Fruit fly (Drosophila melanogaster): ENCODE results near the gene Clp.

The Clp gene

DNA sequence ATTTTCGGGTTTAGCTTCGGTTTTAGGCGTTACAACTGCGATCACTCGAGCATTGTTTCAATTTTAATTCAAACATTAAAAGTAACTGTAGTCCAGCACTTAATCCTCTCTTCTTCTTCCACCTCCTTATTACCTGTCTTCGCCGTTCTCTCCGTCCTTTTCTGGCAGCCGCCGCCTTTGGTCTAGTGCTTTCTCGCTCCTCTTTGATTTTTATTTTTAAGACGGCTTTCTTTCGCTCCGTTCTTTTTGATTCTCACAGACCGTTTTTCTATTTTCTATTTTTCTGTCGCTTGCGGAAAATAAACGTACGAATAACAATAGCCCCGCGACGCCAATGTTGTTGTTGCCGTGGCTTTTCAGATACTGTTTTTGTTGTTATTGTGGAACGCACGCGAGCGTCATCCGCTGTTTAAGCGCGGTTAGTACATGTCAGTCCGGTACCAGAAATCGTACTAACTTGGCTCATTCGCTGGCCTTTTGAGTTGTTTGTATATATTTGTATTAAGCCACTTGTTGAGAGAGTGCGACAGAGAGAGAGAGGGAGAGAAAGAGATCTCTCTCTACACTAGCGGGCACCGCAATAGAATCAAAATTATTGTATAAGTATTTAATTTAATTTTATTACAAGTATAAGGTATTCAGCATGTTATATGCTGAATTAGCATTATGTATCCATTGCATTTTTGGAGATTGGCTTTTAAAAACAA, 48.3 kb downstream of the Clp start, which contains the start of gene aru (continued):
- no peak for TF ChIP-seq zfh2 (GFP tag; optimal IDR thresholded peaks at IDR 0.05)
- no peak for TF ChIP-seq Mes4 (GFP tag; optimal IDR thresholded peaks at IDR 0.05)
- TF ChIP-seq CG4360 (GFP tag; IDR thresholded peaks at IDR 0.05), result peak; percentile 96
- TF ChIP-seq CG13894 (tag; optimal IDR thresholded peaks at IDR 0.05), result peak; percentile 38
- TF ChIP-seq CG10543 (GFP tag; optimal IDR thresholded peaks at IDR 0.05), result peak; percentile 48
- no peak for TF ChIP-seq BEAF-32 (GFP tag; optimal IDR thresholded peaks at IDR 0.05)
- TF ChIP-seq run (tag; optimal IDR thresholded peaks at IDR 0.05), result no peak
- TF ChIP-seq CG30403 (GFP tag; optimal IDR thresholded peaks at IDR 0.05), result no peak
- TF ChIP-seq inv (GFP tag; IDR thresholded peaks at IDR 0.05; ENCODE audit: partially characterized antibody), result no peak
- TF ChIP-seq psq (GFP tag; optimal IDR thresholded peaks at IDR 0.05), result peak; percentile 2
- peak; percentile 13; the same call in 1 of the 2 replicates for TF ChIP-seq ato (GFP tag; IDR thresholded peaks at IDR 0.05; ENCODE audit: partially characterized antibody)
- TF ChIP-seq Adf1 (GFP tag; IDR thresholded peaks at IDR 0.05), result no peak
- TF ChIP-seq CG17829 (tag; optimal IDR thresholded peaks at IDR 0.05), result peak; percentile 33
- no peak for TF ChIP-seq E2f1 (GFP tag; IDR thresholded peaks at IDR 0.05)
- TF ChIP-seq Hsf (GFP tag; optimal IDR thresholded peaks at IDR 0.05), result no peak
- TF ChIP-seq CG12659 (GFP tag; optimal IDR thresholded peaks at IDR 0.05), result peak; percentile 47
- no peak for TF ChIP-seq CG15011 (GFP tag; optimal IDR thresholded peaks at IDR 0.05)
- TF ChIP-seq CG3407 (GFP tag; optimal IDR thresholded peaks at IDR 0.05), result peak; percentile 25
- TF ChIP-seq CG12299 (tag; optimal IDR thresholded peaks at IDR 0.05), result no peak
- no peak for TF ChIP-seq zen2 (GFP tag; IDR thresholded peaks at IDR 0.05; ENCODE audit: partially characterized antibody)
- TF ChIP-seq z (GFP tag; IDR thresholded peaks at IDR 0.05), result peak; percentile 87
- TF ChIP-seq CG4424 (GFP tag; optimal IDR thresholded peaks at IDR 0.05), result no peak
- TF ChIP-seq disco-r (GFP tag; optimal IDR thresholded peaks at IDR 0.05), result no peak
- TF ChIP-seq repo (GFP tag; optimal IDR thresholded peaks at IDR 0.05), result peak; percentile 3
- TF ChIP-seq CG2129 (GFP tag; IDR thresholded peaks at IDR 0.05; ENCODE audit: partially characterized antibody), result no peak
- peak; percentile 20; the same call in 1 of the 2 replicates for TF ChIP-seq Drgx (GFP tag; IDR thresholded peaks at IDR 0.05)
- peak; percentile 37 for TF ChIP-seq CG34376 (GFP tag; optimal IDR thresholded peaks at IDR 0.05)
- peak; percentile 70; the same call in 1 of the 2 replicates for TF ChIP-seq vvl (GFP tag; IDR thresholded peaks at IDR 0.05)
- peak; percentile 21; the same call in 1 of the 3 replicates for TF ChIP-seq HLH4C (GFP tag; IDR thresholded peaks at IDR 0.05; ENCODE audit: partially characterized antibody)
- no peak for TF ChIP-seq CG17612 (GFP tag; IDR thresholded peaks at IDR 0.05)
- TF ChIP-seq Bdp1 (GFP tag; optimal IDR thresholded peaks at IDR 0.05), result no peak
- no peak for TF ChIP-seq Elba2 (GFP tag; optimal IDR thresholded peaks at IDR 0.05)
- TF ChIP-seq Atf6 (GFP tag; IDR thresholded peaks at IDR 0.05), result peak; percentile 75
- TF ChIP-seq CG33213 (GFP tag; optimal IDR thresholded peaks at IDR 0.05), result peak; percentile 17
- TF ChIP-seq CG34422 (GFP tag; IDR thresholded peaks at IDR 0.05), result peak; percentile 49; the same call in 1 of the 3 replicates
- 0 out of 3 replicates have a peak, but pooled peaks have one; percentile 16 for TF ChIP-seq otp (GFP tag; IDR thresholded peaks at IDR 0.05)
- TF ChIP-seq CG8478 (optimal IDR thresholded peaks at IDR 0.05), result no peak
- TF ChIP-seq gce (GFP tag; IDR thresholded peaks at IDR 0.05), result no peak
- TF ChIP-seq sc (optimal IDR thresholded peaks at IDR 0.05), result no peak
- no peak for TF ChIP-seq sc (GFP tag; optimal IDR thresholded peaks at IDR 0.05)
- peak; percentile 29 for TF ChIP-seq CG7556 (GFP tag; optimal IDR thresholded peaks at IDR 0.05)
- TF ChIP-seq Xbp1 (GFP tag; optimal IDR thresholded peaks at IDR 0.05), result peak; percentile 12
- TF ChIP-seq jumu (GFP tag; optimal IDR thresholded peaks at IDR 0.05), result no peak
- TF ChIP-seq HLH54F (GFP tag; optimal IDR thresholded peaks at IDR 0.05), result no peak
- TF ChIP-seq CG2120 (GFP tag; optimal IDR thresholded peaks at IDR 0.05), result no peak
- no peak for TF ChIP-seq ERR (GFP tag; optimal IDR thresholded peaks at IDR 0.05)
- no peak for TF ChIP-seq CG11560 (tag; IDR thresholded peaks at IDR 0.05)
- TF ChIP-seq BtbVII (GFP tag; optimal IDR thresholded peaks at IDR 0.05), result peak; percentile 62
- 0 out of 2 replicates have a peak, but pooled peaks have one; percentile 32 for TF ChIP-seq Dref (GFP tag; IDR thresholded peaks at IDR 0.05)
- TF ChIP-seq CG18476 (GFP tag; optimal IDR thresholded peaks at IDR 0.05), result no peak
- TF ChIP-seq sens-2 (GFP tag; IDR thresholded peaks at IDR 0.05), result peak; percentile 19; the same call in 1 of the 2 replicates
